Fruit fly (Drosophila melanogaster): ENCODE measurements around the gene CG6462.

CG6462 gene

dm6 chr3L:6074975-6075692, 38.2 kb downstream of the CG6462 start, which contains the start of the genes CG13295 and CG6610 (continued):
- TF ChIP-seq CG11456 (GFP tag; IDR thresholded peaks at IDR 0.05) (peak; percentile 3; the same call in 1 of the 3 replicates), Dll (GFP tag; IDR thresholded peaks at IDR 0.05; ENCODE audit: partially characterized antibody) (0 out of 4 replicates have a peak, but pooled peaks have one; percentile 23), ci (GFP tag; IDR thresholded peaks at IDR 0.05) (no peak), CG7745 (tag; optimal IDR thresholded peaks at IDR 0.05) (no peak), CG12071 (GFP tag; optimal IDR thresholded peaks at IDR 0.05) (no peak), inv (GFP tag; IDR thresholded peaks at IDR 0.05; ENCODE audit: partially characterized antibody) (no peak), CG9609 (GFP tag; optimal IDR thresholded peaks at IDR 0.05) (peak; percentile 31), HLHmδ (GFP tag; optimal IDR thresholded peaks at IDR 0.05) (no peak), Nf-YB (GFP tag; optimal IDR thresholded peaks at IDR 0.05) (no peak), CG6854 (GFP tag; optimal IDR thresholded peaks at IDR 0.05) (no peak), Atf3 (GFP tag; optimal IDR thresholded peaks at IDR 0.05) (no peak), unc-4 (GFP tag; IDR thresholded peaks at IDR 0.05; ENCODE audit: partially characterized antibody) (no peak), CrebB (tag; optimal IDR thresholded peaks at IDR 0.05) (peak; percentile 23), rib (GFP tag; IDR thresholded peaks at IDR 0.05) (no peak), zen2 (GFP tag; IDR thresholded peaks at IDR 0.05; ENCODE audit: partially characterized antibody) (no peak), pros (GFP tag; optimal IDR thresholded peaks at IDR 0.05) (no peak), HLH54F (GFP tag; optimal IDR thresholded peaks at IDR 0.05) (peak; percentile 31), Ssrp (tag; optimal IDR thresholded peaks at IDR 0.05) (peak; percentile 38), HmgZ (tag; optimal IDR thresholded peaks at IDR 0.05) (peak; percentile 75), CG12942 (GFP tag; optimal IDR thresholded peaks at IDR 0.05) (no peak), da (GFP tag; optimal IDR thresholded peaks at IDR 0.05) (no peak), disco-r (GFP tag; optimal IDR thresholded peaks at IDR 0.05) (no peak), CG12155 (GFP tag; optimal IDR thresholded peaks at IDR 0.05) (peak; percentile 44), pzg (GFP tag; optimal IDR thresholded peaks at IDR 0.05) (peak; percentile 39), ems (GFP tag; optimal IDR thresholded peaks at IDR 0.05) (no peak), BtbVII (GFP tag; optimal IDR thresholded peaks at IDR 0.05) (peak; percentile 15), CG5180 (GFP tag; optimal IDR thresholded peaks at IDR 0.05) (no peak), Dek (tag; optimal IDR thresholded peaks at IDR 0.05) (peak; percentile 55), Abd-B (GFP tag; optimal IDR thresholded peaks at IDR 0.05) (peak; percentile 50), D (optimal IDR thresholded peaks at IDR 0.05) (no peak), D (GFP tag; optimal IDR thresholded peaks at IDR 0.05) (peak; percentile 17), sqz (GFP tag; optimal IDR thresholded peaks at IDR 0.05) (no peak), CG6765 (GFP tag; optimal IDR thresholded peaks at IDR 0.05) (peak; percentile 38), Myb (GFP tag; optimal IDR thresholded peaks at IDR 0.05) (no peak), MBD-R2 (GFP tag; IDR thresholded peaks at IDR 0.05) (peak; percentile 68), br (optimal IDR thresholded peaks at IDR 0.05) (no peak), Hr51 (GFP tag; optimal IDR thresholded peaks at IDR 0.05) (peak; percentile 59 to 68), Optix (GFP tag; IDR thresholded peaks at IDR 0.05) (no peak), CG34224 (GFP tag; IDR thresholded peaks at IDR 0.05; ENCODE audit: partially characterized antibody) (no peak), CG9932 (GFP tag; IDR thresholded peaks at IDR 0.05) (peak; percentile 83), CG30403 (GFP tag; optimal IDR thresholded peaks at IDR 0.05) (peak; percentile 79), bsh (GFP tag; optimal IDR thresholded peaks at IDR 0.05) (peak in 1 of 2 experiments; percentile 39), vvl (GFP tag; IDR thresholded peaks at IDR 0.05) (no peak), CG5245 (GFP tag; optimal IDR thresholded peaks at IDR 0.05) (no peak), CG11560 (tag; IDR thresholded peaks at IDR 0.05) (no peak), CG17186 (GFP tag; optimal IDR thresholded peaks at IDR 0.05) (peak; percentile 15), CG11695 (GFP tag; IDR thresholded peaks at IDR 0.05) (0 out of 3 replicates have a peak, but pooled peaks have one; percentile 40), CG4730 (GFP tag; IDR thresholded peaks at IDR 0.05) (0 out of 2 replicates have a peak, but pooled peaks have one; percentile 28), jigr1 (GFP tag; IDR thresholded peaks at IDR 0.05) (no peak)
